Fruit fly (Drosophila melanogaster) whole organism, wandering third instar larva: ENCODE results near the gene CG14893.

ENCODE experiments used
- Myc ChIP-seq: fragments of >200 bp; optimal IDR thresholded peaks from 2 replicates; lab custom pipeline; 2017
- fru ChIP-seq: fragments of 200-800 bp; sonication (Bioruptor generic); optimal IDR thresholded peaks from 3 replicates; lab custom pipeline; 2016; ENCODE audit warnings: missing biosample characterization, mild to moderate bottlenecking, missing genetic modification characterization
- usp ChIP-seq: fragments of >200 bp; optimal IDR thresholded peaks from 2 replicates; lab custom pipeline; 2017; ENCODE audit warnings: missing biosample characterization, missing genetic modification characterization

DNA sequence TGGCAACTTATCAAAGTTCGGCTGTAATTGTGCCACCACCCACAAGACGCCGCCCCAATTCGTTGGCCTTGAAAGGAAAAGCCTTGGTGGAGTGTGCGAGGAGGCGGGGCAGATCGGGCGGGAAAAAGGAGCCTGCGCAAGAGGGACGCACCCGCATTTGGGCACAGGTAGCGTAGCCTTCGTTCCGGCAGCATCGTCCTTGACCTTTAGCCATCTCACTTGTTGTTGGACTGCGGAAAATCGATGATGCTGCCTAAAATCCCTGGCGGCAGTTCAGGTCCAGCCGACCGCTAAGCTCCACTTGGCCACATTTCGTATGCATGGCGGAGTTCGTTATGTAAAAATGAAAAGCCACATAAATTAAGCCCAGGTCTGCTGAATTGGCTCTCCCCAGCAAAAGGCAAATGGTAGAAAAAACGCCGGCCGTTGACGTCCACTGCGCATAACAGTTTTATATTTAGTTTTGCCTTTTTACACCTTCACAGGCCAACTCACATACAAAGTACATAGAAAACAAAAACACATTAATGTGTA, 6.4 kb downstream of the CG14893 start:
- TF ChIP-seq fru (GFP tag; lab: Kevin White, UChicago) (no peak), usp (GFP tag; lab: Kevin White, UChicago) (no peak), Myc (no peak)
